Fruit fly (Drosophila melanogaster): Measurements from ENCODE around the gene Ccdc85.
A peak's percentile ranks its signal among the peaks of the same experiment; 100 is the strongest.

The Ccdc85 gene

dm6 chr2L:3044660-3045504, 45.8 kb downstream of the Ccdc85 start:
- TF ChIP-seq nmo (GFP tag; optimal IDR thresholded peaks at IDR 0.05) = no peak
- no peak for TF ChIP-seq CG32532 (GFP tag; IDR thresholded peaks at IDR 0.05)
- TF ChIP-seq tgo (GFP tag; IDR thresholded peaks at IDR 0.05) = no peak
- no peak for TF ChIP-seq CG4404 (GFP tag; IDR thresholded peaks at IDR 0.05)
- TF ChIP-seq MTF-1 (GFP tag; optimal IDR thresholded peaks at IDR 0.05; ENCODE audit: borderline replicate concordance) = no peak
- TF ChIP-seq CG9932 (GFP tag; IDR thresholded peaks at IDR 0.05) = no peak
- peak; percentile 9; the same call in 1 of the 2 replicates for TF ChIP-seq GATAe (GFP tag; conservative IDR thresholded peaks at IDR 0.05)
- no peak for TF ChIP-seq CG1647 (GFP tag; optimal IDR thresholded peaks at IDR 0.05)
- TF ChIP-seq Bgb (GFP tag; IDR thresholded peaks at IDR 0.05; ENCODE audit: partially characterized antibody) = no peak
- no peak; the same call in 1 of the 2 replicates for TF ChIP-seq crol (GFP tag; IDR thresholded peaks at IDR 0.05)
- no peak for TF ChIP-seq sna (GFP tag; IDR thresholded peaks at IDR 0.05; ENCODE audit: partially characterized antibody)
- no peak for TF ChIP-seq nom (GFP tag; optimal IDR thresholded peaks at IDR 0.05)
- TF ChIP-seq ttk (GFP tag; IDR thresholded peaks at IDR 0.05) = no peak
- no peak for TF ChIP-seq Ssrp (tag; optimal IDR thresholded peaks at IDR 0.05)
- TF ChIP-seq Poxn (GFP tag; IDR thresholded peaks at IDR 0.05) = no peak
- TF ChIP-seq ara (GFP tag; IDR thresholded peaks at IDR 0.05) = no peak
- no peak for TF ChIP-seq CG7372 (GFP tag; IDR thresholded peaks at IDR 0.05)
- no peak for TF ChIP-seq unc-4 (GFP tag; IDR thresholded peaks at IDR 0.05; ENCODE audit: partially characterized antibody)
- TF ChIP-seq Hr78 (GFP tag; optimal IDR thresholded peaks at IDR 0.05) = no peak
- TF ChIP-seq CG9797 (GFP tag; optimal IDR thresholded peaks at IDR 0.05) = no peak
- TF ChIP-seq CG5953 (GFP tag; IDR thresholded peaks at IDR 0.05) = no peak
- TF ChIP-seq CG1792 (GFP tag; optimal IDR thresholded peaks at IDR 0.05) = no peak
- TF ChIP-seq sr (GFP tag; IDR thresholded peaks at IDR 0.05) = no peak
- no peak for TF ChIP-seq CG7745 (tag; optimal IDR thresholded peaks at IDR 0.05)
- no peak for TF ChIP-seq hkb (optimal IDR thresholded peaks at IDR 0.05)
- no peak for TF ChIP-seq hkb (GFP tag; IDR thresholded peaks at IDR 0.05)
- no peak for TF ChIP-seq CG17912 (GFP tag; optimal IDR thresholded peaks at IDR 0.05)
- TF ChIP-seq seq (GFP tag; IDR thresholded peaks at IDR 0.05) = no peak
- TF ChIP-seq CG34376 (GFP tag; optimal IDR thresholded peaks at IDR 0.05) = peak; percentile 58
- TF ChIP-seq CG10654 (GFP tag; optimal IDR thresholded peaks at IDR 0.05) = no peak
- no peak for TF ChIP-seq amos (GFP tag; IDR thresholded peaks at IDR 0.05; ENCODE audit: partially characterized antibody)
- TF ChIP-seq CG11456 (GFP tag; IDR thresholded peaks at IDR 0.05) = peak; percentile 69; the same call in 2 of the 3 replicates
- peak; percentile 47 for TF ChIP-seq Med (GFP tag)
- peak; percentile 81 for TF ChIP-seq grn (GFP tag; optimal IDR thresholded peaks at IDR 0.05)
- no peak for TF ChIP-seq wor (GFP tag; IDR thresholded peaks at IDR 0.05)
- no peak for TF ChIP-seq Usf (GFP tag; optimal IDR thresholded peaks at IDR 0.05)
- no peak for TF ChIP-seq onecut (GFP tag; IDR thresholded peaks at IDR 0.05)
- no peak for TF ChIP-seq fd64A (GFP tag; optimal IDR thresholded peaks at IDR 0.05)
- TF ChIP-seq CG11695 (GFP tag; IDR thresholded peaks at IDR 0.05) = no peak
- no peak for TF ChIP-seq lola (GFP tag; optimal IDR thresholded peaks at IDR 0.05)
- TF ChIP-seq Spps (tag; optimal IDR thresholded peaks at IDR 0.05) = no peak
- no peak for TF ChIP-seq CG3838 (GFP tag; optimal IDR thresholded peaks at IDR 0.05)
- TF ChIP-seq CG7786 (GFP tag; optimal IDR thresholded peaks at IDR 0.05) = no peak
- no peak for TF ChIP-seq MBD-R2 (GFP tag; IDR thresholded peaks at IDR 0.05)
- TF ChIP-seq Dip2 (GFP tag; IDR thresholded peaks at IDR 0.05) = no peak
- no peak for TF ChIP-seq chif (GFP tag; optimal IDR thresholded peaks at IDR 0.05)
- TF ChIP-seq CG2129 (GFP tag; IDR thresholded peaks at IDR 0.05; ENCODE audit: partially characterized antibody) = no peak
- TF ChIP-seq dpn (GFP tag; optimal IDR thresholded peaks at IDR 0.05) = no peak
- peak; percentile 0 for TF ChIP-seq CG7987 (GFP tag; optimal IDR thresholded peaks at IDR 0.05)
- TF ChIP-seq CG17612 (GFP tag; IDR thresholded peaks at IDR 0.05) = no peak

Data from whole organism, embryonic.